Fruit fly (Drosophila melanogaster) whole organism, wandering third instar larva: Measurements from ENCODE around the gene Cog1.

Source experiments
- Abd-B ChIP-seq: fragments of >200 bp; optimal IDR thresholded peaks from 2 replicates; lab custom pipeline; 2017; ENCODE audit warnings: missing biosample characterization, missing genetic modification characterization
- CG32264 ChIP-seq: fragments of 200-800 bp; sonication (Bioruptor generic); optimal IDR thresholded peaks from 2 replicates; lab custom pipeline; 2016; ENCODE audit warnings: missing biosample characterization, missing genetic modification characterization
- CG9705 ChIP-seq: fragments of 200-800 bp; sonication (Bioruptor generic); optimal IDR thresholded peaks from 2 replicates; lab custom pipeline; 2018; ENCODE audit warnings: missing biosample characterization, mild to moderate bottlenecking, missing genetic modification characterization
- CrebA ChIP-seq: fragments of 200-800 bp; sonication (Bioruptor generic); optimal IDR thresholded peaks from 2 replicates; lab custom pipeline; 2016; ENCODE audit warnings: missing biosample characterization, mild to moderate bottlenecking, missing genetic modification characterization, borderline replicate concordance
- Dfd ChIP-seq: fragments of >200 bp; optimal IDR thresholded peaks from 2 replicates; lab custom pipeline; 2017; ENCODE audit warnings: missing biosample characterization, missing genetic modification characterization
- GATAd ChIP-seq: sonication (Bioruptor generic); optimal IDR thresholded peaks from 2 replicates; lab custom pipeline; 2016; ENCODE audit warnings: missing biosample characterization, missing genetic modification characterization
- HLH106 ChIP-seq: fragments of 200-800 bp; optimal IDR thresholded peaks from 3 replicates; lab custom pipeline; 2019; ENCODE audit warnings: missing biosample characterization, mild to moderate bottlenecking, missing genetic modification characterization, moderate library complexity
- Hr83 ChIP-seq: fragments of 200-300 bp; sonication (Bioruptor generic); optimal IDR thresholded peaks from 2 replicates; lab custom pipeline; 2016; ENCODE audit warnings: missing biosample characterization, mild to moderate bottlenecking, missing genetic modification characterization, moderate library complexity; ENCODE audit not compliant: poor library complexity, severe bottlenecking
- Jra ChIP-seq: sonication (Bioruptor generic); optimal IDR thresholded peaks from 2 replicates; lab custom pipeline; 2016; ENCODE audit warnings: missing biosample characterization, missing genetic modification characterization
- Myc ChIP-seq: fragments of >200 bp; optimal IDR thresholded peaks from 2 replicates; lab custom pipeline; 2017
- N ChIP-seq: fragments of >200 bp; optimal IDR thresholded peaks from 2 replicates; lab custom pipeline; 2018; ENCODE audit warnings: missing biosample characterization, missing external identifiers, missing genetic modification characterization
- Rel ChIP-seq, 2 experiments: fragments of 200-800 bp; sonication (Bioruptor generic) in 1 of 2; optimal IDR thresholded peaks; 2 replicates in 1 of 2; 3 replicates in 1 of 2; lab custom pipeline; 2016 to 2019; ENCODE audit warnings: mild to moderate bottlenecking in 2 of 2, missing biosample characterization in 2 of 2, missing genetic modification characterization in 2 of 2, moderate library complexity in 1 of 2
- Sp1 ChIP-seq: fragments of 200-800 bp; sonication (Bioruptor generic); optimal IDR thresholded peaks from 3 replicates; lab custom pipeline; 2019; ENCODE audit warnings: missing biosample characterization, mild to moderate bottlenecking, missing genetic modification characterization, moderate library complexity
- Vsx2 ChIP-seq: fragments of 200-300, 225-300 bp; sonication (Bioruptor generic); optimal IDR thresholded peaks from 2 replicates; lab custom pipeline; 2018; ENCODE audit warnings: missing biosample characterization, missing genetic modification characterization; ENCODE audit not compliant: partially characterized antibody
- dmrt93B ChIP-seq: fragments of 200-800 bp; sonication (Bioruptor generic); optimal IDR thresholded peaks from 2 replicates; lab custom pipeline; 2018; ENCODE audit warnings: missing biosample characterization, mild to moderate bottlenecking, missing genetic modification characterization
- foxo ChIP-seq, 2 experiments: fragments of 200-800 bp; sonication (Bioruptor generic); optimal IDR thresholded peaks; 2 replicates in 1 of 2; 3 replicates in 1 of 2; lab custom pipeline; 2016 to 2017; ENCODE audit warnings: missing biosample characterization in 2 of 2, missing genetic modification characterization in 2 of 2
- fru ChIP-seq: fragments of 200-800 bp; sonication (Bioruptor generic); optimal IDR thresholded peaks from 3 replicates; lab custom pipeline; 2016; ENCODE audit warnings: missing biosample characterization, mild to moderate bottlenecking, missing genetic modification characterization
- h ChIP-seq: fragments of 200-800 bp; sonication (Bioruptor generic); optimal IDR thresholded peaks from 3 replicates; lab custom pipeline; 2016; ENCODE audit warnings: missing biosample characterization, mild to moderate bottlenecking, missing genetic modification characterization
- jim ChIP-seq: fragments of 175-275, 200-325 bp; sonication (Bioruptor generic); optimal IDR thresholded peaks from 2 replicates; lab custom pipeline; 2016; ENCODE audit warnings: missing biosample characterization, mild to moderate bottlenecking, missing genetic modification characterization
- lola ChIP-seq: fragments of >200 bp; optimal IDR thresholded peaks from 2 replicates; lab custom pipeline; 2017; ENCODE audit warnings: missing biosample characterization, missing genetic modification characterization
- pan ChIP-seq: fragments of >200 bp; optimal IDR thresholded peaks from 2 replicates; lab custom pipeline; 2017
- psq ChIP-seq: fragments of 200-800 bp; sonication (Bioruptor generic); optimal IDR thresholded peaks from 3 replicates; lab custom pipeline; 2017; ENCODE audit warnings: missing biosample characterization, mild to moderate bottlenecking, missing genetic modification characterization, moderate library complexity
- rgr ChIP-seq: fragments of 200-800 bp; sonication (Bioruptor generic); optimal IDR thresholded peaks from 3 replicates; lab custom pipeline; 2016; ENCODE audit warnings: missing biosample characterization, mild to moderate bottlenecking, missing genetic modification characterization
- sage ChIP-seq: fragments of 200-800 bp; sonication (Bioruptor generic); optimal IDR thresholded peaks from 2 replicates; lab custom pipeline; 2016; ENCODE audit warnings: missing biosample characterization, mild to moderate bottlenecking, missing genetic modification characterization
- sv ChIP-seq: fragments of 200-800 bp; sonication (Bioruptor generic); optimal IDR thresholded peaks from 3 replicates; lab custom pipeline; 2016; ENCODE audit warnings: missing biosample characterization, missing genetic modification characterization
- tai ChIP-seq: sonication (Bioruptor generic); optimal IDR thresholded peaks from 2 replicates; lab custom pipeline; 2016; ENCODE audit warnings: missing biosample characterization, missing genetic modification characterization
- usp ChIP-seq: fragments of >200 bp; optimal IDR thresholded peaks from 2 replicates; lab custom pipeline; 2017; ENCODE audit warnings: missing biosample characterization, missing genetic modification characterization
- woc ChIP-seq: sonication (Bioruptor generic); optimal IDR thresholded peaks from 2 replicates; lab custom pipeline; 2016; ENCODE audit warnings: missing biosample characterization, mild to moderate bottlenecking, missing genetic modification characterization

Cog1 gene

DNA sequence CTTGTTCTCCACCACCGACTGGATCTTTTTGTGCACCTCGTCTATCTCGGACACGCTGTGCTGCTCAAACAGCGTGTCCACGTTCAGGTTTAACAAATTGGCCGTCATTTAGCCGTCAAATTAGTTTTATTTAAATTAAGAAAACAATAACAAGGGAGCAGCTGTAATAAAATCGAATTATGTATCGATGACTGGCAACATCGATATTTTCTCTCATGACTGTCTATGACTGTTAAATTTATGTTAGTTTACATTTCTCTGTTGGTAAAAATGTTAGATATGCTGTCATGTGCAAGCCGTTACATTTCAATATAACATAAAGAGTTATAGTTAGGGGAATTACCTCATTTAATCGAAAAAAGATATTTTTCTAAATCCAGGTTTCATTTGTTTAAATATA is at the start of gene Cog1:
Gene Cog1 (minus strand): TSS at position 190 of the 400 bp plus-strand sequence.
- TF ChIP-seq Rel (GFP tag; optimal IDR thresholded peaks at IDR 0.05; lab: Kevin White, UChicago) = no peak
- peak; percentile 94 for TF ChIP-seq Rel (tag; optimal IDR thresholded peaks at IDR 0.05; lab: Kevin White, UChicago)
- peak in 1 of 2 experiments; percentile 14 for TF ChIP-seq foxo (GFP tag; optimal IDR thresholded peaks at IDR 0.05; lab: Kevin White, UChicago)
- TF ChIP-seq CrebA (GFP tag; lab: Kevin White, UChicago) = peak; percentile 27
- TF ChIP-seq tai (GFP tag; lab: Kevin White, UChicago) = no peak

DNA sequence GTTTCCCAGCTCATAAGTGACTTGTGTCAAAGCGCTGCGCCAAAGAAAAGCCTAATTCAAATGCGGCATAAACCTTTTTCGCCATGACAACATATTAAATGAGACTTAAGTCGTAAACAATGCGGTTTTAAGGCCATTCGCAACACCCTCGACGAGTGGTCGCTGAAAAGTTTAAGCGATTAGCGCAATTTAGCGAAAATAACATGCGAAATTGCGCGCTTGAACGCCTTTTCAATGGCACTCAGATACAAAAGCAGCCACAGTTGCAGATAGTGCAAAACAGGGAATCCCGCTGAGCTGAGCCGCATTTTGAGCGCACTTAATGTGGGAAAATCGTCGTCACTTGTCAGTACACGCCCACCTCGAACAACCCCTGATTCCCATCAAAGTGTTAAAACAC is 41.2 kb upstream of the Cog1 start, which contains the start of gene CG44038:
Gene CG44038 (plus strand): TSS at position 301 of the 400 bp plus-strand sequence.
- no peak for TF ChIP-seq N (GFP tag; lab: Kevin White, UChicago)
- no peak for TF ChIP-seq CG32264 (GFP tag; lab: Kevin White, UChicago)
- no peak for TF ChIP-seq Hr83 (GFP tag; lab: Kevin White, UChicago)
- TF ChIP-seq rgr (GFP tag; lab: Kevin White, UChicago) = no peak
- TF ChIP-seq Abd-B (GFP tag; lab: Kevin White, UChicago) = no peak
- no peak for TF ChIP-seq Vsx2 (GFP tag; lab: Kevin White, UChicago)

DNA sequence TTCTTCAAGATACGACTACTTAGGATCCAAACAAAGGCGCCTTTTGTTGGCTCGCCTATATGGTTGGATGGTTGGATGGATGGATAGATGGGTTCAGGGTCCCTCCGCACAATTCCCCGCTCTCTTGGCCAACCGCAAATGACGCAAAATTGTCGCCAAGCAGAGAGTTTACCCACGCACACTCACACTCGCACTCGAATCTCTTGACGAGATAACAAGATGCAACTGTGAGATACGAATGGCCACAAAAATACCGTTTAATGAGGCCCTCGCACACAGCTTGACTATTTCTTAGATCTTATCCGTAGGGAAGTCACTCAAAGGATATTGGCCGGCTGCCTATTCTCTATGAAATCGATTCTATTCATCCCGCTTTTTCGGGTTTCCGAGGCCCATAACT is 40.3 kb upstream of the Cog1 start:
- TF ChIP-seq CG9705 (GFP tag; lab: Kevin White, UChicago) (no peak), Vsx2 (GFP tag; lab: Kevin White, UChicago) (no peak), fru (GFP tag; lab: Kevin White, UChicago) (no peak), CrebA (GFP tag; lab: Kevin White, UChicago) (no peak), sv (GFP tag; lab: Kevin White, UChicago) (no peak), usp (GFP tag; lab: Kevin White, UChicago) (no peak), h (no peak), Dfd (GFP tag; lab: Kevin White, UChicago) (no peak), Rel (GFP tag; optimal IDR thresholded peaks at IDR 0.05; lab: Kevin White, UChicago) (no peak), Rel (tag; optimal IDR thresholded peaks at IDR 0.05; lab: Kevin White, UChicago) (no peak), Sp1 (GFP tag; lab: Kevin White, UChicago) (no peak), Myc (lab: Kevin White, UChicago) (no peak), HLH106 (no peak), pan (lab: Kevin White, UChicago) (no peak), lola (GFP tag; lab: Kevin White, UChicago) (no peak), jim (GFP tag; lab: Kevin White, UChicago) (no peak), Abd-B (GFP tag; lab: Kevin White, UChicago) (no peak), Jra (no peak), Hr83 (GFP tag; lab: Kevin White, UChicago) (no peak), psq (GFP tag; lab: Kevin White, UChicago) (no peak)
- TF ChIP-seq, all 38 proteins: peak for 0

DNA sequence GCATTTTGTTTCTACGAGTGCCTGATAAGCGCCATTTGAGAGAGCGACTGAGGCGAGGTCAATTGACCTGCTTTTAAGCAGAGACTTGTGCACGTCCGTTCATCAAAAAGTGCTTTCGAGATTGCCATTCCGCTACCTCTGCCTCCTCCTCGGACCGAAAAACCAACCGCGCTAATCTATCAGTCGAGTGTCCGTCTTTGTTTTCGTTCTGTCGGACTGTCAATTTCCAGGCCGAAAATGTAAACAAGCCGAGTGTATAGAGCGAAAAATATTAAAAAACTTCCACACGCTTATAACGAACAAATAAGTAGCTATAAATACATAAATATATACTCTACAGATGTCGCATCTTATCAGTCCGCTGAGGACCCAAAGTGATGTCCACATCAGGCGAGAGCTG is 39.5 kb upstream of the Cog1 start:
- TF ChIP-seq Rel (GFP tag; optimal IDR thresholded peaks at IDR 0.05; lab: Kevin White, UChicago) = no peak
- TF ChIP-seq Rel (tag; optimal IDR thresholded peaks at IDR 0.05; lab: Kevin White, UChicago) = peak; percentile 54
- no peak for TF ChIP-seq sage (GFP tag; lab: Kevin White, UChicago)
- TF ChIP-seq, all 38 proteins: peak for 1

DNA sequence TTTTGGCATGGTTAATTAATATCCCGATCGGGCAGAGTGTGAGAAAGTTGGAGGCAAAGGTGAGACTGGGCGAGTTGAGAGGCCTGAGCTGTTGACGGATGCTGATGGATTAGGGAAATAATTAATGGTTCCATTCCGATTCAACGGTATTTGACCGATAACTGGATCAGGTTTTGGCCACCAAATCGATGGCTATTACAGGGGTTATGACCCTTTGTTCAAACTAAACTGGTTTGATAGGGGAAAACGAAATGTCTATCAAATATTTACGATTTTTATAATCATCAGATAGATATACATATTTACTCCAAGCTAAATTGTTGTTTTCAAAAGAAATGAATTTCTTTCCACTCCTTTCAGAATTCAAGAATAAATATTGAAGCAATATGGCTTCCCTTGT is 39.0 kb upstream of the Cog1 start, which contains the start of the genes CG44037 and svp:
Gene CG44037 (plus strand): TSS at position 301 of the 400 bp plus-strand sequence.
Gene svp (plus strand): TSS at position 301 of the 400 bp plus-strand sequence.
- TF ChIP-seq Dfd (GFP tag; lab: Kevin White, UChicago) = no peak
- no peak for TF ChIP-seq woc (GFP tag; lab: Kevin White, UChicago)
- TF ChIP-seq sage (GFP tag; lab: Kevin White, UChicago) = no peak
- TF ChIP-seq GATAd = no peak
- no peak for TF ChIP-seq jim (GFP tag; lab: Kevin White, UChicago)
- TF ChIP-seq foxo (GFP tag; optimal IDR thresholded peaks at IDR 0.05; lab: Kevin White, UChicago) = no peak
- no peak for TF ChIP-seq fru (GFP tag; lab: Kevin White, UChicago)
- TF ChIP-seq CG32264 (GFP tag; lab: Kevin White, UChicago) = no peak

DNA sequence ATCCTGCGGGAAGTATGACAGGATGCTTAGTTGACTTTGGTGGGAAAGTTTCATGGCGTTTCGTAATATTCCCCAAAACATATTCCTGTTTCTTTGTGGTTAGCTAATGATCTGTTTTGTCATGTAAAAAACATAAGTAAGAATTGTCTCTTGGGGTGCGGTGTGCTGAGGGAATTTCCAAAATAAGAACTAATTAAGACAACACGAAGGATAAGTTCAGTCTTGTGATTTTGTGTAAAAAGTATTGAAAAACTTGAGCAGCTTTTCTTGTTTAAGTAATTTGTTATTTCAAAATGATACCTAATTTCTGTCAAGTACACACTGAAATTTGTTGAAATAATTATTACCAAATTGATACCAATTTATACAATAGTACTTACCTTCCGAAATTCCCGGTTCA is 34.4 kb upstream of the Cog1 start, which contains the start of gene CG3942:
Gene CG3942 (plus strand): TSS at position 301 of the 400 bp plus-strand sequence.
- TF ChIP-seq sv (GFP tag; lab: Kevin White, UChicago) (no peak), usp (GFP tag; lab: Kevin White, UChicago) (no peak), CrebA (GFP tag; lab: Kevin White, UChicago) (no peak), dmrt93B (GFP tag; lab: Kevin White, UChicago) (no peak), GATAd (no peak), Rel (GFP tag; optimal IDR thresholded peaks at IDR 0.05; lab: Kevin White, UChicago) (no peak), Rel (tag; optimal IDR thresholded peaks at IDR 0.05; lab: Kevin White, UChicago) (no peak), foxo (GFP tag; optimal IDR thresholded peaks at IDR 0.05; lab: Kevin White, UChicago) (no peak)
